Fruit fly (Drosophila melanogaster) whole organism, pupa: Measurements from ENCODE around the gene HP1D3csd.

Experiments used
- CG34367 ChIP-seq: fragments of 200-800 bp; sonication (Bioruptor generic); optimal IDR thresholded peaks from 2 replicates; lab custom pipeline; 2018; ENCODE audit warnings: missing biosample characterization, mild to moderate bottlenecking, missing genetic modification characterization
- CG8159 ChIP-seq: fragments of 200-800 bp; sonication (Bioruptor generic); optimal IDR thresholded peaks from 3 replicates; lab custom pipeline; 2018; ENCODE audit warnings: missing biosample characterization, mild to moderate bottlenecking, missing genetic modification characterization, moderate library complexity

DNA sequence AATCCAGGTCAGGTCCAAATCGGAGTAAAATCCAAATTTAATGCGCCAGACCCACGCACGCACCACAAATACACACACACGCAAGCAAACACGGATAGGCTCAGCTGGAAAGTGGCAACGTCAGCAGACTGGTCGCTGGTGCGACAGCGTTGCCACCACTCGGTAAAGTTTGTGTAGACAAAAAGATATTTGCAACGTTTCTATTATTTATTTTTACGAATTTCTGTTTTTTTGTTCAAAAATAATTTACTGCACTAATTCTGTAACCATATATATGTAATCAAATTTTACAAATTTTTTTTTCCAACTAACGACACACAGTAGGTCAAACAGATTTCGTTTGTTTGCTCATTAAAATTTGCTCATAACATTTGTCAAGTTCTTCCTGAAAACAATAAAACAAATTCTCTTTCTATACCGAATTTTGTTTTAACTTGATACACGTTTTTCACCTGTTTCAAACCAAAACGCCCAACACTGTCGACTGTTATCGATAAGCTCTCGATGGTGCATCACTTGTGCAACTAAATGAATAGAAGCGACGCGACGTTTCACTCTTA is 10.2 kb upstream of the HP1D3csd start, which contains the start of the genes CG7556 and CG7453:
- TF ChIP-seq CG34367 (tag; lab: Kevin White, UChicago) (peak; percentile 64), CG8159 (tag; lab: Kevin White, UChicago) (peak; percentile 74)
